Worm (Caenorhabditis elegans): ENCODE measurements around the gene nop-1.

DNA sequence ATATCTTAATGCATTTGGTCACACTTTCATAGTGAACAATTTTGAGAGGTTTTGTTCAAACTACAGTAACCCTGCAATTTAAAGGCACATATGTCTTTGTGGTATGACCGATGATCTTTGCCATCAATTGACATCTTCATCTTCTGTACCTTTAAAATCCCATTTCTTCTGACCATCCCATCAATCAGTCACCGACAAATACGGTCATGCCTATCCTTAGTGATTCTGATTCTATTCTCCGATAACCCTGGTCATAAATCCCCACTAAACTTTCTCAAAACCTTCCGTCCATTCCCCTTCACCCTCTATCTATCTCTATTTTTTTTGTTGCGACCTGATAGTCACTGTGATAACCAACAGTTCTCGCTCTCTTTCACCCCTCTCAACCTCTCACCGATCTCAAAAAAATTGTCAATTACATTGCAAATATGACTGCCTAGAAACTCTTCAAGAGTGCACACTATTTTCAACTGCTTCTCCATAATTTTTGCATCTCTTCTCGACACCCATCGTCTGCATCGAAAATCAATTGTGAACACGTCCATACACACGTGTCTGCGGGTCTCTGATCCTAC lies 5.6 kb downstream of the nop-1 start:
- TF ChIP-seq nfya-1 (tag; optimal IDR thresholded peaks at IDR 0.05; ENCODE audit: borderline replicate concordance, insufficient read depth): no peak
- no peak for TF ChIP-seq tlf-1 (GFP tag; optimal IDR thresholded peaks at IDR 0.05)

All from whole organism, young adult.